Worm (Caenorhabditis elegans) whole organism, L3 larva: Measurements from ENCODE around the gene lpd-9.

Source experiments
- R02D3.7 ChIP-seq: fragments of 150-350 bp; optimal IDR thresholded peaks from 2 replicates; lab custom pipeline; 2014; ENCODE audit warnings: missing biosample characterization, missing genetic modification characterization
- ZK546.5 ChIP-seq: sonication (generic microtip); optimal IDR thresholded peaks from 2 replicates; lab custom pipeline; 2017; ENCODE audit warnings: missing biosample characterization, missing genetic modification characterization
- aly-2 ChIP-seq: fragments of 150-350 bp; optimal IDR thresholded peaks from 2 replicates; lab custom pipeline; 2014; ENCODE audit warnings: missing biosample characterization, missing genetic modification characterization
- ama-1 ChIP-seq: fragments of 150-350 bp; optimal IDR thresholded peaks from 2 replicates; lab custom pipeline; 2018
- ceh-16 ChIP-seq: sonication (generic microtip); optimal IDR thresholded peaks from 2 replicates; lab custom pipeline; 2017; ENCODE audit warnings: missing biosample characterization, missing genetic modification characterization
- ceh-82 ChIP-seq: fragments of 150-350 bp; optimal IDR thresholded peaks from 2 replicates; lab custom pipeline; 2014; ENCODE audit warnings: missing biosample characterization, missing genetic modification characterization
- ceh-9 ChIP-seq: sonication (generic microtip); optimal IDR thresholded peaks from 2 replicates; lab custom pipeline; 2018; ENCODE audit warnings: missing biosample characterization, missing genetic modification characterization
- egl-27 ChIP-seq: sonication (generic microtip); optimal IDR thresholded peaks from 4 replicates; lab custom pipeline; 2017; ENCODE audit warnings: missing biosample characterization, missing genetic modification reagents, missing genetic modification characterization
- egl-5 ChIP-seq: fragments of 150-350 bp; optimal IDR thresholded peaks from 2 replicates; lab custom pipeline; 2017; ENCODE audit warnings: missing biosample characterization, missing genetic modification reagents, missing genetic modification characterization, inconsistent platforms
- elt-1 ChIP-seq: fragments of 150-350 bp; optimal IDR thresholded peaks from 2 replicates; lab custom pipeline; 2014; ENCODE audit warnings: missing biosample characterization, missing genetic modification characterization
- elt-3 ChIP-seq, 3 experiments: fragments of 150-350 bp in 1 of 3; sonication (generic microtip) in 2 of 3; optimal IDR thresholded peaks; 2 replicates in 2 of 3; 4 replicates in 1 of 3; lab custom pipeline; 2014 to 2017; ENCODE audit warnings: missing biosample characterization in 3 of 3, missing genetic modification characterization in 3 of 3
- eor-1 ChIP-seq, 2 experiments: fragments of 150-350 bp; optimal IDR thresholded peaks; 2 replicates each; lab custom pipeline; 2014 to 2018; ENCODE audit warnings: missing biosample characterization in 2 of 2, missing genetic modification characterization in 2 of 2
- fkh-10 ChIP-seq: sonication (generic microtip); optimal IDR thresholded peaks from 2 replicates; lab custom pipeline; 2017; ENCODE audit warnings: missing biosample characterization, missing genetic modification reagents, missing genetic modification characterization
- fkh-2 ChIP-seq: fragments of 150-350 bp; optimal IDR thresholded peaks from 2 replicates; lab custom pipeline; 2014; ENCODE audit warnings: missing biosample characterization, missing genetic modification reagents, missing genetic modification characterization
- fos-1 ChIP-seq: fragments of 150-350 bp; optimal IDR thresholded peaks from 2 replicates; lab custom pipeline; 2014; ENCODE audit warnings: missing biosample characterization, missing genetic modification characterization
- hmg-11 ChIP-seq: sonication (generic microtip); optimal IDR thresholded peaks from 2 replicates; lab custom pipeline; 2016; ENCODE audit warnings: missing genetic modification characterization, missing compliant biosample characterization
- lin-15B ChIP-seq: fragments of 150-350 bp; optimal IDR thresholded peaks from 2 replicates; lab custom pipeline; 2014; ENCODE audit warnings: missing biosample characterization, missing genetic modification characterization
- lin-39 ChIP-seq: fragments of 150-350 bp; optimal IDR thresholded peaks from 2 replicates; lab custom pipeline; 2018; ENCODE audit warnings: missing biosample characterization, missing genetic modification reagents, missing genetic modification characterization
- lsy-12 ChIP-seq: sonication (generic microtip); optimal IDR thresholded peaks from 2 replicates; lab custom pipeline; 2016; ENCODE audit warnings: mild to moderate bottlenecking, missing genetic modification characterization, missing compliant biosample characterization
- mdl-1 ChIP-seq: fragments of 150-350 bp; optimal IDR thresholded peaks from 2 replicates; lab custom pipeline; 2014; ENCODE audit warnings: missing biosample characterization, missing genetic modification characterization
- mml-1 ChIP-seq: fragments of 150-350 bp; sonication (generic microtip); optimal IDR thresholded peaks from 3 replicates; lab custom pipeline; 2014; ENCODE audit warnings: missing biosample characterization, missing genetic modification characterization
- nfya-1 ChIP-seq: sonication (generic microtip); optimal IDR thresholded peaks from 2 replicates; lab custom pipeline; 2017; ENCODE audit warnings: missing genetic modification characterization, mild to moderate bottlenecking, missing compliant biosample characterization, antibody characterized with exemption, moderate library complexity; ENCODE audit not compliant: insufficient read depth
- nhr-11 ChIP-seq: fragments of 150-350 bp; optimal IDR thresholded peaks from 2 replicates; lab custom pipeline; 2014; ENCODE audit warnings: missing biosample characterization, missing genetic modification characterization
- nhr-12 ChIP-seq: fragments of 150-350 bp; optimal IDR thresholded peaks from 2 replicates; lab custom pipeline; 2014; ENCODE audit warnings: missing biosample characterization, missing genetic modification characterization
- nhr-23 ChIP-seq: fragments of 150-350 bp; optimal IDR thresholded peaks from 2 replicates; lab custom pipeline; 2014; ENCODE audit warnings: missing biosample characterization, missing genetic modification reagents, missing genetic modification characterization
- nhr-25 ChIP-seq: sonication (generic microtip); optimal IDR thresholded peaks from 2 replicates; lab custom pipeline; 2017; ENCODE audit warnings: missing biosample characterization, missing genetic modification characterization
- nhr-43 ChIP-seq: sonication (generic microtip); optimal IDR thresholded peaks from 2 replicates; lab custom pipeline; 2016; ENCODE audit warnings: mild to moderate bottlenecking, missing genetic modification characterization, missing compliant biosample characterization; ENCODE audit not compliant: poor library complexity, severe bottlenecking
- nhr-76 ChIP-seq: fragments of 150-350 bp; sonication (generic microtip); optimal IDR thresholded peaks from 5 replicates; lab custom pipeline; 2014; ENCODE audit warnings: missing biosample characterization, missing genetic modification characterization
- nhr-77 ChIP-seq: fragments of 150-350 bp; optimal IDR thresholded peaks from 2 replicates; lab custom pipeline; 2014; ENCODE audit warnings: missing biosample characterization, missing genetic modification characterization
- pha-4 ChIP-seq: fragments of 150-350 bp; optimal IDR thresholded peaks from 2 replicates; lab custom pipeline; 2014; ENCODE audit warnings: missing biosample characterization, missing genetic modification reagents, missing genetic modification characterization
- pqm-1 ChIP-seq: fragments of 150-350 bp; optimal IDR thresholded peaks from 2 replicates; lab custom pipeline; 2017; ENCODE audit warnings: missing biosample characterization, missing genetic modification characterization, inconsistent platforms
- sea-2 ChIP-seq: fragments of 150-350 bp; sonication (generic microtip); optimal IDR thresholded peaks from 4 replicates; lab custom pipeline; 2014; ENCODE audit warnings: missing biosample characterization, missing genetic modification reagents, missing genetic modification characterization
- snpc-4 ChIP-seq: fragments of 150-350 bp; optimal IDR thresholded peaks from 2 replicates; lab custom pipeline; 2014; ENCODE audit warnings: missing biosample characterization, missing genetic modification characterization
- tbx-2 ChIP-seq: sonication (generic microtip); optimal IDR thresholded peaks from 2 replicates; lab custom pipeline; 2016; ENCODE audit warnings: mild to moderate bottlenecking, missing genetic modification characterization, missing compliant biosample characterization
- unc-39 ChIP-seq: sonication (generic microtip); optimal IDR thresholded peaks from 4 replicates; lab custom pipeline; 2017; ENCODE audit warnings: missing biosample characterization, missing genetic modification characterization
- unc-62 ChIP-seq: fragments of 150-350 bp; sonication (generic microtip); optimal IDR thresholded peaks from 4 replicates; lab custom pipeline; 2014; ENCODE audit warnings: missing biosample characterization, missing genetic modification reagents, missing genetic modification characterization
- ztf-11 ChIP-seq: fragments of 150-350 bp; optimal IDR thresholded peaks from 2 replicates; lab custom pipeline; 2014; ENCODE audit warnings: missing biosample characterization, missing genetic modification characterization
- ztf-4 ChIP-seq: fragments of 150-350 bp; optimal IDR thresholded peaks from 2 replicates; lab custom pipeline; 2014; ENCODE audit warnings: missing biosample characterization, missing genetic modification characterization

Gene lpd-9

DNA sequence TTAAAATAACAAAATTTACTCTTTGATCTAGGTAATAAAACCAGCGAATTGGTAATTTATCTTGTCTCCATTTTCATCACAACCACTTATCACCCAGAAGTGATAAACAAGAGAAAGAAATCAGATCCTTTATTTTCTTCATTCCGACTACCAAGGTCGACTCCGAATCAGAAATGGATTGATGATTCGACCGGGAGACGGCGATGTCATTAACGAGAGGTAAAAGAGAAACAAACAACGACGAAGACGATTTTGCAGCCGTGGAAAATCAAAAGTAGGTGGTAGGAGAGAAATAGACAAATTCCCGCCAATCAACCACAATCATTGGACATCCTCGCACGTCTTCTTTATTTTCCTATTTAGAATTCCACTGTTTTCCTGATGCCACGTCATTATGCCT, 22.0 kb upstream of the lpd-9 start:
- peak in 1 of 3 experiments; percentile 55 for TF ChIP-seq elt-3 (tag; optimal IDR thresholded peaks at IDR 0.05; lab: Kevin White, UChicago)
- no peak for TF ChIP-seq lin-15B (tag; lab: Kevin White, UChicago)
- no peak for TF ChIP-seq ztf-4 (tag; lab: Kevin White, UChicago)
- peak; percentile 24 for TF ChIP-seq nhr-25 (tag; lab: Kevin White, UChicago)
- TF ChIP-seq nhr-23: peak; percentile 40
- no peak for TF ChIP-seq ztf-11
- TF ChIP-seq, all 47 proteins: peak for 3

- TF ChIP-seq tbx-2 (no peak), nhr-11 (tag; lab: Kevin White, UChicago) (no peak), ama-1 (no peak), elt-1 (tag; lab: Kevin White, UChicago) (no peak), ceh-16 (tag; lab: Kevin White, UChicago) (no peak), eor-1 (tag; optimal IDR thresholded peaks at IDR 0.05; lab: Kevin White, UChicago) (no peak), R02D3.7 (tag; lab: Kevin White, UChicago) (no peak), unc-39 (no peak), ceh-9 (tag; lab: Kevin White, UChicago) (no peak), mml-1 (tag; lab: Kevin White, UChicago) (no peak), aly-2 (tag; lab: Kevin White, UChicago) (no peak), ztf-11 (no peak), ZK546.5 (no peak), nhr-12 (tag; lab: Kevin White, UChicago) (no peak), sea-2 (GFP tag; lab: Kevin White, UChicago) (no peak), fkh-10 (GFP tag; lab: Kevin White, UChicago) (no peak)
These were observed 21.4 kb upstream of the lpd-9 start, which contains the start of gene best-14 for ce11 chrV:10557676-10558075. TSS of gene best-14 (plus strand) at chrV:10557976.

DNA sequence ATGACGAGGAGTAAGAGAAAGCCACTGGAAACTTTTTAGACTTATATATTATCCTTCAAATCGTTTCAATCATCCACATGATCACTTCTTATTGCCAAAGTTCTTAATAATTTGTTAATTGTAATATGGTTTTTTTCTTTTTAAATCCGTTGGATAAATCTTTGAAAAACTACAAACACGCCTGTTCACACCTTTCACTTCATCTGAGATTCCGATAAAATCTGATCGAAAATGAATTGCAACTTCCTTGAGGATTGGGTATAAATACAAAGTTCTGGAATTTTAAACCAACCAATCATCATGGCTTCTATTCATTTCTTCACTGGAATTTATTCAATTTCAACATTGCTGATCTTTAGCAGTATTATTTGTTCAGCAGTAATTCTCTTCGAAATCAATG, 18.5 kb upstream of the lpd-9 start, which contains the start of gene col-152:
Gene col-152 (plus strand): TSS at position 301 of the 400 bp plus-strand sequence.
- TF ChIP-seq nhr-12 (tag; lab: Kevin White, UChicago): no peak
- no peak for TF ChIP-seq snpc-4
- TF ChIP-seq egl-27 (tag; lab: Kevin White, UChicago): no peak
- TF ChIP-seq nfya-1: no peak
- TF ChIP-seq egl-5 (tag; lab: Kevin White, UChicago): no peak
- no peak for TF ChIP-seq nhr-25 (tag; lab: Kevin White, UChicago)
- no peak for TF ChIP-seq ztf-11
- no peak for TF ChIP-seq fkh-10 (GFP tag; lab: Kevin White, UChicago)
- no peak for TF ChIP-seq ztf-4 (tag; lab: Kevin White, UChicago)
- no peak for TF ChIP-seq eor-1 (tag; optimal IDR thresholded peaks at IDR 0.05; lab: Kevin White, UChicago)
- TF ChIP-seq fkh-2 (tag; lab: Kevin White, UChicago): no peak
- TF ChIP-seq ceh-82 (tag; lab: Kevin White, UChicago): no peak
- no peak for TF ChIP-seq nhr-43 (tag; lab: Kevin White, UChicago)
- TF ChIP-seq nhr-23: no peak
- TF ChIP-seq lsy-12: no peak
- TF ChIP-seq fos-1 (tag; lab: Kevin White, UChicago): no peak
- TF ChIP-seq nhr-76 (tag; lab: Kevin White, UChicago): no peak
- TF ChIP-seq lin-15B (tag; lab: Kevin White, UChicago): no peak
- TF ChIP-seq pqm-1 (tag; lab: Kevin White, UChicago): no peak

DNA sequence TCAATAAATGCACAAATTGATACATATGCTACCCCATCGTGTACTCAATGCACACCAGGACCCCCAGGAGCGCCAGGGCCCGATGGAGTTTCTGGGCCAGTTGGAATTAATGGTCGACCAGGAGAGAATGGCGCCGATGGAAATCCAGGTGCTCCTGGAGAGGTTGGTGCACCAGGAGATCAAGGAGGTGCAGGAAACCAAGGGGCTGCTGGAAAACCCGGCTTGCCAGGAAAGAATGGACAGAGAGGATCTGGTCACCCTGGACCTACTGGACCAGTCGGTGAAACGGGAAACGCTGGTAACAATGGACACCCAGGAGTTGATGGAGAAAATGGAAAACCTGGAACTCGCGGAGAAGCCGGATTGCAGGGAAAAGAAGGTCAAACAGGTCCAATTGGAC, 17.5 kb upstream of the lpd-9 start:
- TF ChIP-seq nhr-77 (tag; lab: Kevin White, UChicago) (no peak), egl-5 (tag; lab: Kevin White, UChicago) (no peak), elt-1 (tag; lab: Kevin White, UChicago) (no peak), pha-4 (tag; lab: Kevin White, UChicago) (no peak), hmg-11 (no peak), nhr-43 (tag; lab: Kevin White, UChicago) (no peak), fkh-10 (GFP tag; lab: Kevin White, UChicago) (no peak), mdl-1 (no peak), lin-39 (tag; lab: Kevin White, UChicago) (no peak), unc-62 (GFP tag; lab: Kevin White, UChicago) (no peak), snpc-4 (no peak), fos-1 (tag; lab: Kevin White, UChicago) (no peak)
